Fruit fly (Drosophila melanogaster): ENCODE results near the gene fh.

The fh gene

DNA sequence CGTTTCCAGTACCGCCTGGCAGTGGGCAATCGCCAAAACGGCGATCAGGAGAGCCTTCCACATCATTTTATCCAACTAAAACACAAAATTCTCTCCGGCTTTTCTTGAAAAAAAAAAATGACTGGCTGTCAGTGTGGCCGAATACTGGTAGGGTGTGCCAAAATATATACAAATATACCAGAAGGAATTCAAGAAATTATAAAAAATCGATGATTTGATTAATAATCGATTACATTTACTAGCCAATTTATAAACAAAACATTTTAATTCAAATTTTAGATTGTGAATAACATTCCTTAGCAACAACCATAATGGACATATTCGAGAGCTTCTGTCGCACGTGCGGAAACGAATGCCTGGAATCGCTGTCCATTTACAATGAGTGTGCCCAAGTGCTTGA lies 9.5 kb upstream of the fh start, which contains the start of the genes Ost48 and Dlip1:
Ost48 (minus strand) TSS at position 150 of the 400 bp plus-strand sequence.
Dlip1 (plus strand) TSS at position 257 of the 400 bp plus-strand sequence.
- no peak for TF ChIP-seq kay (GFP tag; ENCODE audit: borderline replicate concordance)
- no peak for TF ChIP-seq CG33017 (tag; optimal IDR thresholded peaks at IDR 0.05)
- TF ChIP-seq bab1 (GFP tag; optimal IDR thresholded peaks at IDR 0.05) = peak; percentile 38
- no peak for TF ChIP-seq ovo (GFP tag; optimal IDR thresholded peaks at IDR 0.05)
- no peak for TF ChIP-seq cnc (optimal IDR thresholded peaks at IDR 0.05)
- no peak for TF ChIP-seq CG1620 (GFP tag; optimal IDR thresholded peaks at IDR 0.05)
- no peak for TF ChIP-seq CG5204 (GFP tag; optimal IDR thresholded peaks at IDR 0.05)
- no peak for TF ChIP-seq Crg-1 (GFP tag; optimal IDR thresholded peaks at IDR 0.05)

- TF ChIP-seq Crg-1 (GFP tag; optimal IDR thresholded peaks at IDR 0.05) (peak; percentile 23), cnc (optimal IDR thresholded peaks at IDR 0.05) (no peak), CG14711 (tag; optimal IDR thresholded peaks at IDR 0.05) (peak; percentile 14), cic (GFP tag; optimal IDR thresholded peaks at IDR 0.05) (no peak), toe (GFP tag; optimal IDR thresholded peaks at IDR 0.05) (no peak), Clk (GFP tag; optimal IDR thresholded peaks at IDR 0.05) (no peak), tj (GFP tag; optimal IDR thresholded peaks at IDR 0.05) (no peak), CG7101 (tag; optimal IDR thresholded peaks at IDR 0.05) (peak; percentile 33), Hr96 (GFP tag; optimal IDR thresholded peaks at IDR 0.05) (no peak), Mnt (GFP tag; optimal IDR thresholded peaks at IDR 0.05) (peak; percentile 55), CG1620 (GFP tag; optimal IDR thresholded peaks at IDR 0.05) (peak; percentile 60), kay (GFP tag; ENCODE audit: borderline replicate concordance) (no peak), CG12768 (GFP tag; optimal IDR thresholded peaks at IDR 0.05) (no peak), ovo (GFP tag; optimal IDR thresholded peaks at IDR 0.05) (peak; percentile 37), CG33017 (tag; optimal IDR thresholded peaks at IDR 0.05) (no peak), bab1 (GFP tag; optimal IDR thresholded peaks at IDR 0.05) (peak; percentile 76), CG11617 (GFP tag; optimal IDR thresholded peaks at IDR 0.05) (peak; percentile 72), pad (GFP tag; optimal IDR thresholded peaks at IDR 0.05) (no peak), CG5204 (GFP tag; optimal IDR thresholded peaks at IDR 0.05) (no peak)
Measured at dm6 chrX:9156388-9156823, 7.5 kb upstream of the fh start, which contains the start of gene His3.3B. Gene His3.3B (minus strand): TSS chrX:9156669.

DNA sequence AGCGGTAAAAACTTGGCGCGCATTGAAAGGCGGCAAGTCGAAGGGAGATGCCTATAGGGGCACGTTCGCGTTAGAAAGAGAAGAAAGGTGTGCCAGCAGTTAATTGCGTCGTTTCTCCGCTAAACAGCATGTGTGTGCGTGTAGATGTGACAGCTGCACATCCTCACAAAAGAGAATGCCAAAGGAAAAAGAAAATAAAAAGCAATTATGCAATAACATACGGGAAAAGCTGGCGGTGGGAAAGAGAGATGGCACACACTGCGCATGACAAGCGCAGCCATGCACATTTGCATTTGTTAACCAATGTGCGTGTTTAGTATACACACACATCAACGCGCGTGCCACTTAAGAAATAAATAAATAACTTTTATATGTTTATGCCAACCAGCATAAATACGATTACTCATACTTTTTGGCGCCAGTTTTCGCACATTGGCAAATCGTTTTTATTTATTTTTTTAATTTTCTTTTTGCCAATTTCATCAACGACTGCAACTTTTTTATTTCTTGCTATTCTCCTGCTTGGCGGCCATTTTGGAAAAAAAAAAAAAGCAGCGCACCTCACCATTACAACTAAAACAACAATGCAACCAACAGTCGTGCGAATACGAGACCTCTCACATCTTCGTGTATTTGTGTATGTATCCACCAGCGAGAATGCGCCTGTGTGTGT lies 7.0 kb upstream of the fh start:
- TF ChIP-seq CG7045 (GFP tag; optimal IDR thresholded peaks at IDR 0.05) = no peak
- TF ChIP-seq Crg-1 (GFP tag; optimal IDR thresholded peaks at IDR 0.05) = no peak
- no peak for TF ChIP-seq CG1620 (GFP tag; optimal IDR thresholded peaks at IDR 0.05)
- TF ChIP-seq toe (GFP tag; optimal IDR thresholded peaks at IDR 0.05) = no peak
- no peak for TF ChIP-seq Hr96 (GFP tag; optimal IDR thresholded peaks at IDR 0.05)
- TF ChIP-seq CG12768 (GFP tag; optimal IDR thresholded peaks at IDR 0.05) = no peak
- TF ChIP-seq pad (GFP tag; optimal IDR thresholded peaks at IDR 0.05) = peak; percentile 93
- TF ChIP-seq ovo (GFP tag; optimal IDR thresholded peaks at IDR 0.05) = peak; percentile 76
- no peak for TF ChIP-seq cnc (optimal IDR thresholded peaks at IDR 0.05)
- peak; percentile 58 for TF ChIP-seq cic (GFP tag; optimal IDR thresholded peaks at IDR 0.05)
- TF ChIP-seq Clk (GFP tag; optimal IDR thresholded peaks at IDR 0.05) = no peak
- peak; percentile 37 for TF ChIP-seq bab1 (GFP tag; optimal IDR thresholded peaks at IDR 0.05)
- TF ChIP-seq tj (GFP tag; optimal IDR thresholded peaks at IDR 0.05) = peak; percentile 89
- TF ChIP-seq CG33017 (tag; optimal IDR thresholded peaks at IDR 0.05) = no peak
- no peak for TF ChIP-seq CG5204 (GFP tag; optimal IDR thresholded peaks at IDR 0.05)
- peak; percentile 7 for TF ChIP-seq CG7101 (tag; optimal IDR thresholded peaks at IDR 0.05)
- no peak for TF ChIP-seq CG11617 (GFP tag; optimal IDR thresholded peaks at IDR 0.05)
- TF ChIP-seq Mnt (GFP tag; optimal IDR thresholded peaks at IDR 0.05) = peak; percentile 94
- peak; percentile 91 for TF ChIP-seq kay (GFP tag; ENCODE audit: borderline replicate concordance)
- no peak for TF ChIP-seq CG14711 (tag; optimal IDR thresholded peaks at IDR 0.05)

DNA sequence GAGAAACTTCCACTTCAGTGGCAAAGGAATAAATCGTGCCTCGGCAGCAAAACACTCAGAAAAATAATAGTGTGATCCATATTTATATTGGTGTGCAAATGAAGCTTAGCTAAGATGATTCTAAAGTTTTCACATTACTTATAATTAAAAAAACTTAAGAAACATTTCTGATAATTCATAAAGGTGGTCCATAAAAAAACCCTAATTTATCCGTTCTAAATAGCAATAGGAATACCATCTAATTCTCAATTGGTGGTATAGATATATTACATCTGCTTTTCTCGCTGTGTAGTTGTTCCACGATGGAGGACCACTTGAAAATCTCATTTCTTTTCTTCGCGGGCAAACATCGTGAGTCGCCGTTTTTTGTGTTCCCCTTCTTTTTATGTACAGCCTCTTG lies 6.3 kb upstream of the fh start:
- TF ChIP-seq CG12768 (GFP tag; optimal IDR thresholded peaks at IDR 0.05) = peak; percentile 55
- no peak for TF ChIP-seq Mnt (GFP tag; optimal IDR thresholded peaks at IDR 0.05)
- TF ChIP-seq Crg-1 (GFP tag; optimal IDR thresholded peaks at IDR 0.05) = no peak
- TF ChIP-seq kay (GFP tag; ENCODE audit: borderline replicate concordance) = peak; percentile 51
- no peak for TF ChIP-seq Hr96 (GFP tag; optimal IDR thresholded peaks at IDR 0.05)
- TF ChIP-seq CG5204 (GFP tag; optimal IDR thresholded peaks at IDR 0.05) = no peak
- TF ChIP-seq CG1620 (GFP tag; optimal IDR thresholded peaks at IDR 0.05) = peak; percentile 33
- peak; percentile 45 for TF ChIP-seq CG33017 (tag; optimal IDR thresholded peaks at IDR 0.05)
- no peak for TF ChIP-seq tj (GFP tag; optimal IDR thresholded peaks at IDR 0.05)
- peak; percentile 55 for TF ChIP-seq CG7101 (tag; optimal IDR thresholded peaks at IDR 0.05)
- no peak for TF ChIP-seq pad (GFP tag; optimal IDR thresholded peaks at IDR 0.05)
- TF ChIP-seq CG14711 (tag; optimal IDR thresholded peaks at IDR 0.05) = peak; percentile 72
- peak; percentile 65 for TF ChIP-seq CG7045 (GFP tag; optimal IDR thresholded peaks at IDR 0.05)
- TF ChIP-seq bab1 (GFP tag; optimal IDR thresholded peaks at IDR 0.05) = no peak
- no peak for TF ChIP-seq ovo (GFP tag; optimal IDR thresholded peaks at IDR 0.05)
- TF ChIP-seq Clk (GFP tag; optimal IDR thresholded peaks at IDR 0.05) = peak; percentile 39
- peak; percentile 39 for TF ChIP-seq toe (GFP tag; optimal IDR thresholded peaks at IDR 0.05)
- no peak for TF ChIP-seq cic (GFP tag; optimal IDR thresholded peaks at IDR 0.05)
- no peak for TF ChIP-seq cnc (optimal IDR thresholded peaks at IDR 0.05)
- no peak for TF ChIP-seq CG11617 (GFP tag; optimal IDR thresholded peaks at IDR 0.05)

- TF ChIP-seq cnc (optimal IDR thresholded peaks at IDR 0.05) (no peak), Hr96 (GFP tag; optimal IDR thresholded peaks at IDR 0.05) (no peak), CG12768 (GFP tag; optimal IDR thresholded peaks at IDR 0.05) (no peak), CG1620 (GFP tag; optimal IDR thresholded peaks at IDR 0.05) (peak; percentile 48), CG5204 (GFP tag; optimal IDR thresholded peaks at IDR 0.05) (no peak), pad (GFP tag; optimal IDR thresholded peaks at IDR 0.05) (peak; percentile 65), tj (GFP tag; optimal IDR thresholded peaks at IDR 0.05) (peak; percentile 95), Clk (GFP tag; optimal IDR thresholded peaks at IDR 0.05) (no peak), CG14711 (tag; optimal IDR thresholded peaks at IDR 0.05) (peak; percentile 50), CG11617 (GFP tag; optimal IDR thresholded peaks at IDR 0.05) (peak; percentile 61), bab1 (GFP tag; optimal IDR thresholded peaks at IDR 0.05) (peak; percentile 58), kay (GFP tag; ENCODE audit: borderline replicate concordance) (peak; percentile 66), cic (GFP tag; optimal IDR thresholded peaks at IDR 0.05) (peak; percentile 62), Crg-1 (GFP tag; optimal IDR thresholded peaks at IDR 0.05) (peak; percentile 52), CG7045 (GFP tag; optimal IDR thresholded peaks at IDR 0.05) (no peak), CG7101 (tag; optimal IDR thresholded peaks at IDR 0.05) (peak; percentile 38), toe (GFP tag; optimal IDR thresholded peaks at IDR 0.05) (no peak), ovo (GFP tag; optimal IDR thresholded peaks at IDR 0.05) (peak; percentile 85), Mnt (GFP tag; optimal IDR thresholded peaks at IDR 0.05) (peak; percentile 53), CG33017 (tag; optimal IDR thresholded peaks at IDR 0.05) (no peak)
Measured at dm6 chrX:9152127-9152598, 3.3 kb upstream of the fh start.

All from whole organism, adult.